Fruit fly (Drosophila melanogaster) whole organism, embryonic: ENCODE measurements around the gene CG11768.

Experiments
- Adf1 ChIP-seq: fragments of 200-800 bp; sonication (Bioruptor generic); IDR thresholded peaks from 2 replicates; pipeline ENCODE4 v1.3.6; 2022; ENCODE audit warnings: missing biosample characterization, missing genetic modification characterization
- BEAF-32 ChIP-seq: fragments of 200-800 bp; sonication (Bioruptor generic); optimal IDR thresholded peaks from 3 replicates; lab custom pipeline; 2017; ENCODE audit warnings: missing biosample characterization, missing genetic modification characterization, mild to moderate bottlenecking, moderate library complexity, missing genetic modification reagents
- CG10431 ChIP-seq: fragments of 200-800 bp; sonication (Bioruptor generic); optimal IDR thresholded peaks from 3 replicates; lab custom pipeline; 2018; ENCODE audit warnings: missing biosample characterization, mild to moderate bottlenecking, missing genetic modification characterization
- CG11247 ChIP-seq: fragments of 200-800 bp; sonication (Bioruptor generic); IDR thresholded peaks from 2 replicates; pipeline ENCODE4 v1.3.6; 2022; ENCODE audit warnings: missing biosample characterization, missing genetic modification characterization
- CG12659 ChIP-seq: fragments of 200-800 bp; sonication (Bioruptor generic); optimal IDR thresholded peaks from 3 replicates; lab custom pipeline; 2017; ENCODE audit warnings: mild to moderate bottlenecking, missing biosample characterization, missing genetic modification reagents, missing genetic modification characterization
- CG14441 ChIP-seq: fragments of 200-800 bp; sonication (Bioruptor generic); IDR thresholded peaks from 2 replicates; pipeline ENCODE4 v1.3.6; 2022; ENCODE audit warnings: missing biosample characterization, missing genetic modification characterization
- CG15514 ChIP-seq: fragments of 200-800 bp; sonication (Bioruptor generic); optimal IDR thresholded peaks from 3 replicates; lab custom pipeline; 2017; ENCODE audit warnings: missing biosample characterization, missing genetic modification characterization, mild to moderate bottlenecking, moderate library complexity, missing genetic modification reagents
- CG17802 ChIP-seq: fragments of 200-800 bp; sonication (Bioruptor generic); optimal IDR thresholded peaks from 2 replicates; lab custom pipeline; 2018; ENCODE audit warnings: missing biosample characterization, mild to moderate bottlenecking, missing genetic modification characterization, moderate library complexity
- CG2202 ChIP-seq: fragments of 200-800 bp; sonication (Bioruptor generic); optimal IDR thresholded peaks from 2 replicates; lab custom pipeline; 2018; ENCODE audit warnings: missing biosample characterization, mild to moderate bottlenecking, missing genetic modification characterization
- CG2875 ChIP-seq: fragments of 200-800 bp; sonication (Bioruptor generic); optimal IDR thresholded peaks from 2 replicates; lab custom pipeline; 2017; ENCODE audit warnings: missing biosample characterization, mild to moderate bottlenecking, missing genetic modification characterization, missing genetic modification reagents
- CG31388 ChIP-seq: fragments of 200-800 bp; sonication (Bioruptor generic); optimal IDR thresholded peaks from 2 replicates; lab custom pipeline; 2016; ENCODE audit warnings: missing biosample characterization, missing genetic modification characterization
- CG32767 ChIP-seq: fragments of 200-800 bp; sonication (Bioruptor generic); IDR thresholded peaks from 2 replicates; pipeline ENCODE4 v1.3.6; 2022; ENCODE audit warnings: missing biosample characterization, missing genetic modification characterization
- CG34376 ChIP-seq: fragments of 200-800 bp; sonication (Bioruptor generic); optimal IDR thresholded peaks from 2 replicates; lab custom pipeline; 2018; ENCODE audit warnings: missing biosample characterization, mild to moderate bottlenecking, missing genetic modification characterization
- CG4282 ChIP-seq: fragments of 200-800 bp; sonication (Bioruptor generic); optimal IDR thresholded peaks from 2 replicates; lab custom pipeline; 2016; ENCODE audit warnings: missing biosample characterization, missing genetic modification characterization
- CG8924 ChIP-seq: fragments of 200-800 bp; optimal IDR thresholded peaks from 3 replicates; lab custom pipeline; 2019; ENCODE audit warnings: missing biosample characterization, mild to moderate bottlenecking, missing genetic modification characterization, moderate library complexity
- CG9609 ChIP-seq: fragments of 200-800 bp; sonication (Bioruptor generic); optimal IDR thresholded peaks from 3 replicates; lab custom pipeline; 2016; ENCODE audit warnings: missing biosample characterization, missing genetic modification characterization
- Chrac-16 ChIP-seq: fragments of 200-800 bp; sonication (Bioruptor generic); optimal IDR thresholded peaks from 3 replicates; lab custom pipeline; 2016; ENCODE audit warnings: missing biosample characterization, missing genetic modification characterization
- CkIIα-i1 ChIP-seq: fragments of 200-800 bp; sonication (Bioruptor generic); IDR thresholded peaks from 2 replicates; pipeline ENCODE4 v1.3.6; 2022; ENCODE audit warnings: missing biosample characterization, missing genetic modification characterization
- CrebB ChIP-seq: fragments of 200-800 bp; sonication (Bioruptor generic); optimal IDR thresholded peaks from 3 replicates; lab custom pipeline; 2018; ENCODE audit warnings: missing biosample characterization, mild to moderate bottlenecking, missing genetic modification characterization
- D19B ChIP-seq: fragments of 200-800 bp; sonication (Bioruptor generic); optimal IDR thresholded peaks from 2 replicates; lab custom pipeline; 2017; ENCODE audit warnings: missing biosample characterization, mild to moderate bottlenecking, missing genetic modification characterization
- Dek ChIP-seq: fragments of 200-800 bp; sonication (Bioruptor generic); optimal IDR thresholded peaks from 3 replicates; lab custom pipeline; 2019; ENCODE audit warnings: missing biosample characterization, mild to moderate bottlenecking, missing genetic modification characterization, moderate library complexity
- Dll ChIP-seq: fragments of 200-800 bp; sonication (Bioruptor generic); IDR thresholded peaks from 4 replicates; pipeline ENCODE4 v1.3.6; 2022; ENCODE audit warnings: missing biosample characterization, missing genetic modification characterization; ENCODE audit not compliant: partially characterized antibody
- E2f2 ChIP-seq: fragments of 200-800 bp; sonication (Bioruptor generic); IDR thresholded peaks from 2 replicates; pipeline ENCODE4 v1.3.6; 2022; ENCODE audit warnings: missing biosample characterization, missing genetic modification characterization
- ERR ChIP-seq: fragments of 200-800 bp; sonication (Bioruptor generic); optimal IDR thresholded peaks from 2 replicates; lab custom pipeline; 2016; ENCODE audit warnings: missing biosample characterization, missing genetic modification characterization
- Ets65A ChIP-seq: fragments of 200-800 bp; sonication (Bioruptor generic); peaks from one replicate; lab custom pipeline; 2016; ENCODE audit warnings: missing biosample characterization, missing genetic modification characterization
- Hr3 ChIP-seq: fragments of 200-800 bp; sonication (Bioruptor generic); optimal IDR thresholded peaks from 3 replicates; lab custom pipeline; 2016; ENCODE audit warnings: missing biosample characterization, missing genetic modification characterization
- Hsf ChIP-seq: fragments of 200-800 bp; sonication (Bioruptor generic); optimal IDR thresholded peaks from 3 replicates; lab custom pipeline; 2016; ENCODE audit warnings: missing biosample characterization, missing genetic modification characterization
- Lim3 ChIP-seq: fragments of 200-800 bp; sonication (Bioruptor generic); IDR thresholded peaks from 2 replicates; pipeline ENCODE4 v1.3.6; 2022; ENCODE audit warnings: missing biosample characterization, missing genetic modification characterization
- MBD-R2 ChIP-seq: fragments of 200-800 bp; sonication (Bioruptor generic); IDR thresholded peaks from 2 replicates; pipeline ENCODE4 v1.3.6; 2022; ENCODE audit warnings: missing biosample characterization, missing genetic modification characterization
- Nf-YC ChIP-seq: fragments of 200-800 bp; optimal IDR thresholded peaks from 3 replicates; lab custom pipeline; 2019; ENCODE audit warnings: missing biosample characterization, mild to moderate bottlenecking, missing genetic modification characterization, moderate library complexity
- Opbp ChIP-seq: fragments of 200-800 bp; sonication (Bioruptor generic); IDR thresholded peaks from 3 replicates; pipeline ENCODE4 v1.3.6; 2022; ENCODE audit warnings: missing biosample characterization, missing genetic modification characterization; ENCODE audit not compliant: partially characterized antibody
- Optix ChIP-seq: fragments of 200-800 bp; sonication (Bioruptor generic); IDR thresholded peaks from 3 replicates; pipeline ENCODE4 v1.3.6; 2022; ENCODE audit warnings: missing biosample characterization, missing genetic modification characterization
- Scr ChIP-seq: fragments of 200-800 bp; sonication (Bioruptor generic); IDR thresholded peaks from 2 replicates; pipeline ENCODE4 v1.3.6; 2022; ENCODE audit warnings: missing biosample characterization, missing genetic modification characterization; ENCODE audit not compliant: partially characterized antibody
- Six4 ChIP-seq: fragments of 200-800 bp; sonication (Bioruptor generic); optimal IDR thresholded peaks from 2 replicates; lab custom pipeline; 2016; ENCODE audit warnings: missing biosample characterization, missing genetic modification characterization
- btn ChIP-seq: fragments of 200-800 bp; sonication (Bioruptor generic); optimal IDR thresholded peaks from 2 replicates; lab custom pipeline; 2016; ENCODE audit warnings: missing biosample characterization, missing genetic modification characterization
- danr ChIP-seq: fragments of 200-800 bp; sonication (Bioruptor generic); IDR thresholded peaks from 2 replicates; pipeline ENCODE4 v1.3.6; 2022; ENCODE audit warnings: missing biosample characterization, missing genetic modification characterization
- dimm ChIP-seq: fragments of 200-800 bp; sonication (Bioruptor generic); IDR thresholded peaks from 2 replicates; pipeline ENCODE4 v1.3.6; 2022; ENCODE audit warnings: missing biosample characterization, missing genetic modification characterization
- disco-r ChIP-seq: fragments of 200-800 bp; sonication (Bioruptor generic); optimal IDR thresholded peaks from 2 replicates; lab custom pipeline; 2016; ENCODE audit warnings: missing biosample characterization, missing genetic modification characterization
- dmrt99B ChIP-seq: fragments of 200-800 bp; sonication (Bioruptor generic); optimal IDR thresholded peaks from 2 replicates; lab custom pipeline; 2018; ENCODE audit warnings: missing biosample characterization, mild to moderate bottlenecking, missing genetic modification characterization, moderate library complexity
- fru ChIP-seq: fragments of >200 bp; optimal IDR thresholded peaks from 2 replicates; lab custom pipeline; 2017
- gcm ChIP-seq: fragments of 200-800 bp; sonication (Bioruptor generic); optimal IDR thresholded peaks from 2 replicates; lab custom pipeline; 2019; ENCODE audit warnings: missing biosample characterization, mild to moderate bottlenecking, missing genetic modification characterization, moderate library complexity
- grn ChIP-seq: fragments of 200-800 bp; sonication (Bioruptor generic); optimal IDR thresholded peaks from 3 replicates; lab custom pipeline; 2017; ENCODE audit warnings: missing biosample characterization, missing genetic modification characterization
- insv ChIP-seq, 2 experiments: fragments of 200-800 bp; sonication (Bioruptor generic); optimal IDR thresholded peaks; 3 replicates each; lab custom pipeline; 2016 to 2018; ENCODE audit warnings: missing biosample characterization in 2 of 2, missing genetic modification characterization in 2 of 2
- lbe ChIP-seq: fragments of 200-800 bp; sonication (Bioruptor generic); optimal IDR thresholded peaks from 2 replicates; lab custom pipeline; 2016; ENCODE audit warnings: missing biosample characterization, mild to moderate bottlenecking, missing genetic modification characterization
- luna ChIP-seq: fragments of 200-800 bp; sonication (Bioruptor generic); optimal IDR thresholded peaks from 2 replicates; lab custom pipeline; 2016; ENCODE audit warnings: missing biosample characterization, missing genetic modification characterization
- pfk ChIP-seq: fragments of 200-800 bp; sonication (Bioruptor generic); optimal IDR thresholded peaks from 2 replicates; lab custom pipeline; 2018; ENCODE audit warnings: missing biosample characterization, mild to moderate bottlenecking, missing genetic modification characterization, moderate library complexity
- pita ChIP-seq: fragments of 200-800 bp; sonication (Bioruptor generic); optimal IDR thresholded peaks from 2 replicates; lab custom pipeline; 2017; ENCODE audit warnings: missing biosample characterization, mild to moderate bottlenecking, missing genetic modification characterization
- pros ChIP-seq: fragments of 200-800 bp; sonication (Bioruptor generic); optimal IDR thresholded peaks from 3 replicates; lab custom pipeline; 2019; ENCODE audit warnings: missing biosample characterization, mild to moderate bottlenecking, missing genetic modification characterization, moderate library complexity
- sob ChIP-seq: fragments of 200-800 bp; sonication (Bioruptor generic); IDR thresholded peaks from 2 replicates; pipeline ENCODE4 v1.3.6; 2022; ENCODE audit warnings: missing biosample characterization, missing genetic modification characterization
- usp ChIP-seq: fragments of >200 bp; optimal IDR thresholded peaks from 2 replicates; lab custom pipeline; 2017; ENCODE audit warnings: missing biosample characterization, missing genetic modification characterization
- zfh1 ChIP-seq: fragments of 200-800 bp; sonication (Bioruptor generic); IDR thresholded peaks from 3 replicates; pipeline ENCODE4 v1.3.6; 2022; ENCODE audit warnings: missing biosample characterization, missing genetic modification characterization
- zfh2 ChIP-seq: fragments of 200-800 bp; sonication (Bioruptor generic); optimal IDR thresholded peaks from 2 replicates; lab custom pipeline; 2016; ENCODE audit warnings: missing biosample characterization, missing genetic modification characterization

The CG11768 gene

dm6 chr3R:8746354-8746753 is 21.6 kb downstream of the CG11768 start (continued):
- no peak for TF ChIP-seq btn
- TF ChIP-seq usp (GFP tag; lab: Kevin White, UChicago), result no peak
- TF ChIP-seq disco-r (GFP tag; lab: Kevin White, UChicago), result no peak
- no peak for TF ChIP-seq pita
- no peak for TF ChIP-seq CG34376 (GFP tag; lab: Kevin White, UChicago)
- TF ChIP-seq CG15514 (GFP tag; lab: Kevin White, UChicago), result peak; percentile 21
- no peak for TF ChIP-seq CG2202
- TF ChIP-seq CG32767 (GFP tag; lab: Robert Waterston, UW), result no peak
- TF ChIP-seq CkIIα-i1 (GFP tag; lab: Robert Waterston, UW), result no peak
- no peak for TF ChIP-seq zfh2
- TF ChIP-seq CG31388 (GFP tag; lab: Kevin White, UChicago), result no peak
- peak; percentile 29 for TF ChIP-seq Hsf (GFP tag; lab: Kevin White, UChicago)
- TF ChIP-seq Optix (GFP tag; lab: Robert Waterston, UW), result no peak
- TF ChIP-seq luna (GFP tag; lab: Kevin White, UChicago), result no peak
- no peak for TF ChIP-seq pfk (GFP tag; lab: Kevin White, UChicago)
- no peak for TF ChIP-seq fru
- TF ChIP-seq ERR, result no peak
- TF ChIP-seq CG9609 (GFP tag; lab: Kevin White, UChicago), result no peak
- TF ChIP-seq CG2875 (GFP tag; lab: Kevin White, UChicago), result no peak
- TF ChIP-seq Chrac-16 (GFP tag; lab: Kevin White, UChicago), result peak; percentile 48
- TF ChIP-seq E2f2, result peak; percentile 37; the same call in 1 of the 2 replicates
- TF ChIP-seq Ets65A (GFP tag; lab: Kevin White, UChicago), result no peak
- no peak for TF ChIP-seq D19B
- TF ChIP-seq CG12659 (GFP tag; lab: Kevin White, UChicago), result peak; percentile 23
- no peak for TF ChIP-seq CG17802 (tag; lab: Kevin White, UChicago)
- no peak for TF ChIP-seq insv (GFP tag; optimal IDR thresholded peaks at IDR 0.05; lab: Kevin White, UChicago)
- TF ChIP-seq zfh1 (GFP tag; lab: Robert Waterston, UW), result peak; percentile 64; the same call in 1 of the 3 replicates
- no peak for TF ChIP-seq Dll (GFP tag; lab: Robert Waterston, UW)
- TF ChIP-seq CG11247 (GFP tag; lab: Robert Waterston, UW), result no peak
- no peak for TF ChIP-seq grn (GFP tag; lab: Kevin White, UChicago)
- peak; percentile 49 for TF ChIP-seq Hr3 (GFP tag; lab: Kevin White, UChicago)
- TF ChIP-seq Six4 (GFP tag; lab: Kevin White, UChicago), result peak; percentile 56
- no peak for TF ChIP-seq CrebB (tag; lab: Kevin White, UChicago)
- TF ChIP-seq danr (GFP tag; lab: Robert Waterston, UW), result no peak
- TF ChIP-seq Opbp, result no peak
- TF ChIP-seq BEAF-32, result no peak
- no peak for TF ChIP-seq pros (GFP tag; lab: Kevin White, UChicago)
- TF ChIP-seq gcm (GFP tag; lab: Kevin White, UChicago), result peak; percentile 53
- TF ChIP-seq CG14441 (GFP tag; lab: Robert Waterston, UW), result no peak
- TF ChIP-seq Lim3, result no peak
- TF ChIP-seq dmrt99B, result peak; percentile 76
- TF ChIP-seq Nf-YC (tag; lab: Kevin White, UChicago), result no peak
- no peak for TF ChIP-seq Scr (GFP tag; lab: Robert Waterston, UW)
- peak; percentile 71 for TF ChIP-seq CG8924
- peak; percentile 15; the same call in 1 of the 2 replicates for TF ChIP-seq MBD-R2
- 0 out of 2 replicates have a peak, but pooled peaks have one; percentile 28 for TF ChIP-seq dimm (GFP tag; lab: Robert Waterston, UW)
- TF ChIP-seq CG10431 (GFP tag; lab: Kevin White, UChicago), result no peak
- TF ChIP-seq lbe (GFP tag; lab: Kevin White, UChicago), result no peak
- TF ChIP-seq sob (GFP tag; lab: Robert Waterston, UW), result peak; percentile 55; the same call in 1 of the 2 replicates
- no peak for TF ChIP-seq CG4282 (GFP tag; lab: Kevin White, UChicago)
- TF ChIP-seq Adf1 (GFP tag; lab: Robert Waterston, UW), result no peak
- TF ChIP-seq Dek (tag; lab: Kevin White, UChicago), result peak; percentile 37
